Fruit fly (Drosophila melanogaster) whole organism, embryonic: ENCODE measurements around the gene CG8944.

ENCODE experiments used
- Aef1 ChIP-seq: fragments of 200-800 bp; sonication (Bioruptor generic); IDR thresholded peaks from 3 replicates; pipeline ENCODE4 v1.3.6; 2022; ENCODE audit warnings: missing biosample characterization, missing genetic modification characterization
- Bgb ChIP-seq: fragments of 200-800 bp; sonication (Bioruptor generic); IDR thresholded peaks from 2 replicates; pipeline ENCODE4 v1.3.6; 2022; ENCODE audit warnings: missing biosample characterization, missing genetic modification characterization; ENCODE audit not compliant: partially characterized antibody
- CG10321 ChIP-seq: fragments of 200-800 bp; sonication (Bioruptor generic); IDR thresholded peaks from 2 replicates; pipeline ENCODE4 v1.3.6; 2022; ENCODE audit warnings: missing biosample characterization, missing genetic modification characterization
- CG12071 ChIP-seq: fragments of 200-800 bp; sonication (Bioruptor generic); optimal IDR thresholded peaks from 3 replicates; lab custom pipeline; 2018; ENCODE audit warnings: missing biosample characterization, mild to moderate bottlenecking, missing genetic modification characterization
- CG12155 ChIP-seq: fragments of 200-800 bp; sonication (Bioruptor generic); optimal IDR thresholded peaks from 3 replicates; lab custom pipeline; 2016; ENCODE audit warnings: missing biosample characterization, missing genetic modification characterization
- CG12391 ChIP-seq: fragments of 200-800 bp; sonication (Bioruptor generic); optimal IDR thresholded peaks from 3 replicates; lab custom pipeline; 2018; ENCODE audit warnings: missing biosample characterization, mild to moderate bottlenecking, missing genetic modification characterization, moderate library complexity
- CG13123 ChIP-seq: fragments of 200-800 bp; sonication (Bioruptor generic); optimal IDR thresholded peaks from 2 replicates; lab custom pipeline; 2016; ENCODE audit warnings: missing biosample characterization, missing genetic modification characterization
- CG13287 ChIP-seq: fragments of 200-800 bp; sonication (Bioruptor generic); IDR thresholded peaks from 2 replicates; pipeline ENCODE4 v1.3.6; 2022; ENCODE audit warnings: missing biosample characterization, missing genetic modification characterization; ENCODE audit not compliant: partially characterized antibody
- CG16813 ChIP-seq: fragments of 200-800 bp; sonication (Bioruptor generic); IDR thresholded peaks from 3 replicates; pipeline ENCODE4 v1.3.6; 2022; ENCODE audit warnings: missing biosample characterization, missing genetic modification characterization; ENCODE audit not compliant: partially characterized antibody
- CG17359 ChIP-seq: fragments of 200-800 bp; sonication (Bioruptor generic); optimal IDR thresholded peaks from 3 replicates; lab custom pipeline; 2018; ENCODE audit warnings: missing biosample characterization, mild to moderate bottlenecking, missing genetic modification characterization, moderate library complexity
- CG17829 ChIP-seq: fragments of 200-800 bp; optimal IDR thresholded peaks from 2 replicates; lab custom pipeline; 2019; ENCODE audit warnings: missing biosample characterization, mild to moderate bottlenecking, missing genetic modification characterization, moderate library complexity
- CG18764 ChIP-seq: fragments of 200-800 bp; sonication (Bioruptor generic); optimal IDR thresholded peaks from 3 replicates; lab custom pipeline; 2016; ENCODE audit warnings: missing biosample characterization, missing genetic modification characterization
- CG3407 ChIP-seq: fragments of 200-800 bp; sonication (Bioruptor generic); optimal IDR thresholded peaks from 2 replicates; lab custom pipeline; 2018; ENCODE audit warnings: missing biosample characterization, mild to moderate bottlenecking, missing genetic modification characterization
- CG34422 ChIP-seq: fragments of 200-800 bp; sonication (Bioruptor generic); IDR thresholded peaks from 3 replicates; pipeline ENCODE4 v1.3.6; 2022; ENCODE audit warnings: missing biosample characterization, missing genetic modification characterization
- CG4707 ChIP-seq: fragments of 200-800 bp; sonication (Bioruptor generic); optimal IDR thresholded peaks from 2 replicates; lab custom pipeline; 2018; ENCODE audit warnings: missing biosample characterization, mild to moderate bottlenecking, missing genetic modification characterization, moderate library complexity
- CG6254 ChIP-seq: fragments of 200-800 bp; sonication (Bioruptor generic); optimal IDR thresholded peaks from 3 replicates; lab custom pipeline; 2017; ENCODE audit warnings: mild to moderate bottlenecking, missing biosample characterization, missing genetic modification reagents, missing genetic modification characterization
- CG6654 ChIP-seq: fragments of 200-800 bp; sonication (Bioruptor generic); optimal IDR thresholded peaks from 2 replicates; lab custom pipeline; 2017; ENCODE audit warnings: missing biosample characterization, mild to moderate bottlenecking, missing genetic modification characterization
- CG8281 ChIP-seq: fragments of 200-800 bp; sonication (Bioruptor generic); optimal IDR thresholded peaks from 2 replicates; lab custom pipeline; 2018; ENCODE audit warnings: missing biosample characterization, mild to moderate bottlenecking, missing genetic modification characterization, moderate library complexity
- CG8478 ChIP-seq: fragments of >200 bp; optimal IDR thresholded peaks from 2 replicates; lab custom pipeline; 2018
- CTCF ChIP-seq: fragments of 200-800 bp; sonication (Bioruptor generic); optimal IDR thresholded peaks from 2 replicates; lab custom pipeline; 2017; ENCODE audit warnings: missing biosample characterization, mild to moderate bottlenecking, missing genetic modification characterization, moderate library complexity
- Camta ChIP-seq: fragments of 200-800 bp; sonication (Bioruptor generic); optimal IDR thresholded peaks from 2 replicates; lab custom pipeline; 2016; ENCODE audit warnings: missing biosample characterization, missing genetic modification characterization
- Dp ChIP-seq: fragments of 200-800 bp; sonication (Bioruptor generic); optimal IDR thresholded peaks from 2 replicates; lab custom pipeline; 2018; ENCODE audit warnings: missing biosample characterization, mild to moderate bottlenecking, missing genetic modification characterization, moderate library complexity
- H15 ChIP-seq: fragments of 200-800 bp; sonication (Bioruptor generic); IDR thresholded peaks from 3 replicates; pipeline ENCODE4 v1.3.6; 2022; ENCODE audit warnings: missing biosample characterization, missing genetic modification characterization
- HHEX ChIP-seq: fragments of 200-800 bp; sonication (Bioruptor generic); optimal IDR thresholded peaks from 3 replicates; lab custom pipeline; 2017; ENCODE audit warnings: missing biosample characterization, mild to moderate bottlenecking, missing genetic modification characterization, missing genetic modification reagents
- HLH54F ChIP-seq: fragments of 200-800 bp; sonication (Bioruptor generic); optimal IDR thresholded peaks from 3 replicates; lab custom pipeline; 2016; ENCODE audit warnings: missing biosample characterization, missing genetic modification characterization
- Hey ChIP-seq: fragments of 200-800 bp; sonication (Bioruptor generic); optimal IDR thresholded peaks from 3 replicates; lab custom pipeline; 2018; ENCODE audit warnings: missing biosample characterization, mild to moderate bottlenecking, missing genetic modification characterization
- Kr ChIP-seq: fragments of 200-800 bp; sonication (Bioruptor generic); optimal IDR thresholded peaks from 2 replicates; lab custom pipeline; 2017; ENCODE audit warnings: missing biosample characterization, mild to moderate bottlenecking, missing genetic modification characterization
- MTF-1 ChIP-seq: fragments of 200-800 bp; sonication (Bioruptor generic); optimal IDR thresholded peaks from 2 replicates; lab custom pipeline; 2018; ENCODE audit warnings: missing biosample characterization, mild to moderate bottlenecking, missing genetic modification characterization, borderline replicate concordance
- Myb ChIP-seq: fragments of 200-800 bp; sonication (Bioruptor generic); optimal IDR thresholded peaks from 2 replicates; lab custom pipeline; 2016; ENCODE audit warnings: missing biosample characterization, missing genetic modification characterization
- NC2β ChIP-seq: fragments of 200-800 bp; sonication (Bioruptor generic); optimal IDR thresholded peaks from 2 replicates; lab custom pipeline; 2016; ENCODE audit warnings: missing biosample characterization, missing genetic modification characterization
- Opbp ChIP-seq: fragments of 200-800 bp; sonication (Bioruptor generic); IDR thresholded peaks from 3 replicates; pipeline ENCODE4 v1.3.6; 2022; ENCODE audit warnings: missing biosample characterization, missing genetic modification characterization; ENCODE audit not compliant: partially characterized antibody
- Pdp1 ChIP-seq, 2 experiments: fragments of 200-800 bp; sonication (Bioruptor generic); optimal IDR thresholded peaks; 3 replicates each; lab custom pipeline; 2016; ENCODE audit warnings: missing biosample characterization in 2 of 2, missing genetic modification characterization in 2 of 2, mild to moderate bottlenecking in 1 of 2, moderate library complexity in 1 of 2
- Six4 ChIP-seq: fragments of 200-800 bp; sonication (Bioruptor generic); optimal IDR thresholded peaks from 2 replicates; lab custom pipeline; 2016; ENCODE audit warnings: missing biosample characterization, missing genetic modification characterization
- amos ChIP-seq: fragments of 200-800 bp; sonication (Bioruptor generic); IDR thresholded peaks from 2 replicates; pipeline ENCODE4 v1.3.6; 2022; ENCODE audit warnings: missing biosample characterization, missing genetic modification characterization; ENCODE audit not compliant: partially characterized antibody
- bcd ChIP-seq: fragments of 200-800 bp; sonication (Bioruptor generic); optimal IDR thresholded peaks from 2 replicates; lab custom pipeline; 2017; ENCODE audit warnings: missing biosample characterization, mild to moderate bottlenecking, missing genetic modification characterization
- bowl ChIP-seq: fragments of 200-800 bp; sonication (Bioruptor generic); IDR thresholded peaks from 2 replicates; pipeline ENCODE4 v1.3.6; 2022; ENCODE audit warnings: missing biosample characterization, missing genetic modification characterization
- br ChIP-seq: fragments of >200 bp; optimal IDR thresholded peaks from 2 replicates; lab custom pipeline; 2017
- cad ChIP-seq: fragments of >200 bp; optimal IDR thresholded peaks from 2 replicates; lab custom pipeline; 2017; ENCODE audit warnings: missing biosample characterization, missing genetic modification characterization
- caup ChIP-seq: fragments of 200-800 bp; sonication (Bioruptor generic); optimal IDR thresholded peaks from 3 replicates; lab custom pipeline; 2017; ENCODE audit warnings: missing biosample characterization, mild to moderate bottlenecking, missing genetic modification characterization, moderate library complexity; ENCODE audit not compliant: severe bottlenecking
- crc ChIP-seq: fragments of 200-800 bp; sonication (Bioruptor generic); optimal IDR thresholded peaks from 2 replicates; lab custom pipeline; 2016; ENCODE audit warnings: missing biosample characterization, missing genetic modification characterization
- danr ChIP-seq: fragments of 200-800 bp; sonication (Bioruptor generic); IDR thresholded peaks from 2 replicates; pipeline ENCODE4 v1.3.6; 2022; ENCODE audit warnings: missing biosample characterization, missing genetic modification characterization
- dm ChIP-seq: fragments of 200-800 bp; sonication (Bioruptor generic); optimal IDR thresholded peaks from 3 replicates; lab custom pipeline; 2016; ENCODE audit warnings: missing biosample characterization, missing genetic modification characterization
- gce ChIP-seq: fragments of 200-800 bp; sonication (Bioruptor generic); IDR thresholded peaks from 3 replicates; pipeline ENCODE4 v1.3.6; 2022; ENCODE audit warnings: missing biosample characterization, missing genetic modification characterization
- lmd ChIP-seq: fragments of 200-800 bp; sonication (Bioruptor generic); IDR thresholded peaks from 2 replicates; pipeline ENCODE4 v1.3.6; 2022; ENCODE audit warnings: missing biosample characterization, missing genetic modification characterization
- pan ChIP-seq, 4 experiments: fragments of >200 bp in 3 of 4; fragments of 200-800 bp in 1 of 4; sonication (Bioruptor generic) in 1 of 4; optimal IDR thresholded peaks in 3 of 4; IDR thresholded peaks in 1 of 4; 2 replicates each; pipeline versions ENCODE4 v1.3.6 to Lab custom; 2017 to 2022; ENCODE audit warnings: missing biosample characterization in 2 of 4, missing genetic modification characterization in 2 of 4, mixed read lengths in 1 of 4
- sd ChIP-seq: fragments of 200-800 bp; sonication (Bioruptor generic); optimal IDR thresholded peaks from 3 replicates; lab custom pipeline; 2018; ENCODE audit warnings: missing biosample characterization, mild to moderate bottlenecking, missing genetic modification characterization, moderate library complexity
- sna ChIP-seq: fragments of 200-800 bp; sonication (Bioruptor generic); IDR thresholded peaks from 2 replicates; pipeline ENCODE4 v1.3.6; 2022; ENCODE audit warnings: missing biosample characterization, missing genetic modification characterization; ENCODE audit not compliant: partially characterized antibody
- so ChIP-seq: fragments of 200-800 bp; sonication (Bioruptor generic); IDR thresholded peaks from 3 replicates; pipeline ENCODE4 v1.3.6; 2022; ENCODE audit warnings: missing biosample characterization, missing genetic modification characterization
- toy ChIP-seq: fragments of 200-800 bp; sonication (Bioruptor generic); IDR thresholded peaks from 2 replicates; pipeline ENCODE4 v1.3.6; 2022; ENCODE audit warnings: missing biosample characterization, missing genetic modification characterization
- wek ChIP-seq: fragments of 200-800 bp; sonication (Bioruptor generic); optimal IDR thresholded peaks from 3 replicates; lab custom pipeline; 2018; ENCODE audit warnings: missing biosample characterization, mild to moderate bottlenecking, missing genetic modification characterization, moderate library complexity

Gene CG8944

dm6 chrX:15696854-15697540 is 49.0 kb downstream of the CG8944 start, which contains the start of gene CG8128 (continued):
- 0 out of 3 replicates have a peak, but pooled peaks have one; percentile 39 for TF ChIP-seq Opbp (GFP tag; lab: Robert Waterston, UW)
- no peak for TF ChIP-seq crc (GFP tag; lab: Kevin White, UChicago)
- no peak; the same call in 1 of the 2 replicates for TF ChIP-seq lmd
- TF ChIP-seq br (lab: Kevin White, UChicago) = no peak
- no peak for TF ChIP-seq CG34422
- TF ChIP-seq MTF-1 (GFP tag; lab: Kevin White, UChicago) = no peak
- no peak for TF ChIP-seq Hey (tag; lab: Kevin White, UChicago)
- TF ChIP-seq sd (tag; lab: Kevin White, UChicago) = no peak
- peak in 1 of 2 experiments; percentile 7 for TF ChIP-seq Pdp1 (GFP tag; optimal IDR thresholded peaks at IDR 0.05; lab: Kevin White, UChicago)
- TF ChIP-seq dm = no peak
- TF ChIP-seq toy (GFP tag; lab: Robert Waterston, UW) = no peak
- TF ChIP-seq CG4707 = no peak
- no peak for TF ChIP-seq gce (GFP tag; lab: Robert Waterston, UW)
- TF ChIP-seq amos (GFP tag; lab: Robert Waterston, UW) = no peak; the same call in 1 of the 2 replicates
- no peak for TF ChIP-seq Six4 (GFP tag; lab: Kevin White, UChicago)
- TF ChIP-seq Aef1 (GFP tag; lab: Robert Waterston, UW) = no peak
- TF ChIP-seq Myb (GFP tag; lab: Kevin White, UChicago) = no peak
- no peak for TF ChIP-seq CTCF (GFP tag; lab: Kevin White, UChicago)
- TF ChIP-seq Camta (GFP tag; lab: Kevin White, UChicago) = no peak
- TF ChIP-seq sna (GFP tag; lab: Robert Waterston, UW) = no peak
- TF ChIP-seq wek (GFP tag; lab: Kevin White, UChicago) = no peak
- no peak for TF ChIP-seq bowl (GFP tag; lab: Robert Waterston, UW)
- TF ChIP-seq HHEX (GFP tag; lab: Kevin White, UChicago) = no peak
- no peak for TF ChIP-seq bcd (GFP tag; lab: Kevin White, UChicago)
- TF ChIP-seq CG17359 (tag; lab: Kevin White, UChicago) = no peak
- no peak for TF ChIP-seq CG10321
- TF ChIP-seq CG8478 (lab: Kevin White, UChicago) = no peak
- TF ChIP-seq Kr (GFP tag; lab: Kevin White, UChicago) = no peak
- TF ChIP-seq CG13287 = no peak
- TF ChIP-seq CG8281 = no peak
- TF ChIP-seq cad (GFP tag; lab: Kevin White, UChicago) = no peak
- TF ChIP-seq CG12391 (tag; lab: Kevin White, UChicago) = peak; percentile 2
- TF ChIP-seq CG12071 (GFP tag; lab: Kevin White, UChicago) = no peak
- no peak for TF ChIP-seq danr (GFP tag; lab: Robert Waterston, UW)
- TF ChIP-seq pan (optimal IDR thresholded peaks at IDR 0.05; lab: Kevin White, UChicago) = no peak
- no peak for TF ChIP-seq pan (GFP tag; optimal IDR thresholded peaks at IDR 0.05 in 1 of 2, IDR thresholded peaks at IDR 0.05 in 1 of 2)
- no peak for TF ChIP-seq CG16813
- no peak for TF ChIP-seq CG18764 (GFP tag; lab: Kevin White, UChicago)
- no peak for TF ChIP-seq CG13123 (GFP tag; lab: Kevin White, UChicago)
- TF ChIP-seq so (GFP tag; lab: Robert Waterston, UW) = no peak
- TF ChIP-seq CG6654 = no peak
- TF ChIP-seq CG17829 (tag; lab: Kevin White, UChicago) = no peak
- no peak for TF ChIP-seq Bgb (GFP tag; lab: Robert Waterston, UW)
- TF ChIP-seq caup = no peak
- TF ChIP-seq HLH54F = peak; percentile 3
- no peak for TF ChIP-seq Dp (GFP tag; lab: Kevin White, UChicago)
- no peak for TF ChIP-seq H15 (GFP tag; lab: Robert Waterston, UW)
- no peak for TF ChIP-seq CG6254 (GFP tag; lab: Kevin White, UChicago)
- no peak for TF ChIP-seq CG12155 (GFP tag; lab: Kevin White, UChicago)
- TF ChIP-seq CG3407 (GFP tag; lab: Kevin White, UChicago) = no peak
- TF ChIP-seq NC2β (GFP tag; lab: Kevin White, UChicago) = no peak
